Fruit fly (Drosophila melanogaster): ENCODE data around the gene SNRPG.

DNA sequence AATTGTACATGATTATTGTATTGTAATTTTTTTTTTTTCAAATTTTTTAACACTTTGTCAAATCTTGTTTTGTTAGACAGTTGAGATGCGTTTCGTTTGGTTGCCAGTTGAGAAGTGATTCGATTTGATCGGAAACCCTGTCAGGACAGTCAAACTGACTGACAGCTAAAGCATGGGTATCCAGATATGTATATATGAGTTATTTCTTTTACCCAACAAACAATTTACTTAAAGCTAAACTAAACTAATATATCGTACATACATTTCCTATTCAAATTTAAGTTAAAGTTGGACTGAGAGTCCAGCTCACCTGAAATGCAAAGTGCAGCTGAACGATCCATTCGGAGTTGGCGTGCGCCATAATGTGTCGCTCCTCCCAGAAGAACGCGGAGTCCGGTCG, 8.1 kb downstream of the SNRPG start, which contains the start of gene CG9777:
- TF ChIP-seq Mnt (GFP tag; optimal IDR thresholded peaks at IDR 0.05), result no peak
- no peak for TF ChIP-seq CG1620 (GFP tag; optimal IDR thresholded peaks at IDR 0.05)
- TF ChIP-seq kay (GFP tag; ENCODE audit: borderline replicate concordance), result no peak
- TF ChIP-seq CG7101 (tag; optimal IDR thresholded peaks at IDR 0.05), result no peak
- no peak for TF ChIP-seq CG12768 (GFP tag; optimal IDR thresholded peaks at IDR 0.05)
- TF ChIP-seq toe (GFP tag; optimal IDR thresholded peaks at IDR 0.05), result no peak
- TF ChIP-seq Crg-1 (GFP tag; optimal IDR thresholded peaks at IDR 0.05), result no peak
- no peak for TF ChIP-seq CG33017 (tag; optimal IDR thresholded peaks at IDR 0.05)
- TF ChIP-seq CG14711 (tag; optimal IDR thresholded peaks at IDR 0.05), result no peak
- no peak for TF ChIP-seq pad (GFP tag; optimal IDR thresholded peaks at IDR 0.05)
- no peak for TF ChIP-seq CG5204 (GFP tag; optimal IDR thresholded peaks at IDR 0.05)
- no peak for TF ChIP-seq CG11617 (GFP tag; optimal IDR thresholded peaks at IDR 0.05)

Data from whole organism, adult.